Fruit fly (Drosophila melanogaster): ENCODE results near the gene Shmt.
"Not testable (repeated sequence)": the region's sequence is repeated elsewhere in the genome, so short reads cannot be mapped to it uniquely, and the experiment has no call there.

Gene Shmt

DNA sequence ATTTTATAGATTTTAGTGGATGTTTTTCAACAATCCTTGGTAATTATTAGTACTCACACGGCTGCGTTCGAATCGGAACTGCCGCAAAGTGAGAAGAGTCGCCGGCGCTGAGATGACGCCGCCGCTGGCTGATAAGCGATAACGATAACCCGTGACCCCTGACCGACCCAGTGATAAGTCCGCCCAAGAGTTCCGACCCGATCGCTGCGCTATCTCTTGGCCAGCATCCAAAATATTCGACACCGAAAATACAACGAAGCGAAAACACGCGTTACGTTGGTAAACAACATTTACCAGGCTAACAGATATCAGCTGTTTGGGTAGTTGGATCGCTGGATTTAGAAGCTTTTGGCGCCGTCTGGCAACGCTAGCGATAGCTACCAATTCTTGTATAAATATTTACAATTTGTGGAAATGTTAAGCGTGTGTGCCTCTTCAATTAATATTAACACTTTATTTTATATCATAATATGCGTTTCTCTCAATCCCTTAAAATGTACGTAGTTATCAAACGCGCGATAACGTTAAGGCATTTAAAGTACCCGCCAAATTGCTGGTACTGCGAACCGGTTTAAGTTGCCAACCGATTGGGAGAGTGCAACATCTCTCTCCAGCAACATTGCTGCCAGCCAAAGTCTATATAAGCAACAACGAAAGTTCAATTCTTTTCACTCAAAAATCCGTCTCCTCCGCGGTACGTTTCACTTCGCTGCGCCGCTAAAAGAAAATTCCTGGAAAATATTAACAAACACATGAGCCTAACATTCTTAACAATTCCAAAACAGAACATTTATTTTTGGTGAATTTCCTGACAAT lies at the start of gene Shmt, which contains the start of gene CG3726:
Gene Shmt, minus strand, starts transcription at position 304 of the 816 bp plus-strand sequence.
Gene CG3726, plus strand, starts transcription at position 604 of the 816 bp plus-strand sequence.
- TF ChIP-seq noc (tag; optimal IDR thresholded peaks at IDR 0.05), result no peak

DNA sequence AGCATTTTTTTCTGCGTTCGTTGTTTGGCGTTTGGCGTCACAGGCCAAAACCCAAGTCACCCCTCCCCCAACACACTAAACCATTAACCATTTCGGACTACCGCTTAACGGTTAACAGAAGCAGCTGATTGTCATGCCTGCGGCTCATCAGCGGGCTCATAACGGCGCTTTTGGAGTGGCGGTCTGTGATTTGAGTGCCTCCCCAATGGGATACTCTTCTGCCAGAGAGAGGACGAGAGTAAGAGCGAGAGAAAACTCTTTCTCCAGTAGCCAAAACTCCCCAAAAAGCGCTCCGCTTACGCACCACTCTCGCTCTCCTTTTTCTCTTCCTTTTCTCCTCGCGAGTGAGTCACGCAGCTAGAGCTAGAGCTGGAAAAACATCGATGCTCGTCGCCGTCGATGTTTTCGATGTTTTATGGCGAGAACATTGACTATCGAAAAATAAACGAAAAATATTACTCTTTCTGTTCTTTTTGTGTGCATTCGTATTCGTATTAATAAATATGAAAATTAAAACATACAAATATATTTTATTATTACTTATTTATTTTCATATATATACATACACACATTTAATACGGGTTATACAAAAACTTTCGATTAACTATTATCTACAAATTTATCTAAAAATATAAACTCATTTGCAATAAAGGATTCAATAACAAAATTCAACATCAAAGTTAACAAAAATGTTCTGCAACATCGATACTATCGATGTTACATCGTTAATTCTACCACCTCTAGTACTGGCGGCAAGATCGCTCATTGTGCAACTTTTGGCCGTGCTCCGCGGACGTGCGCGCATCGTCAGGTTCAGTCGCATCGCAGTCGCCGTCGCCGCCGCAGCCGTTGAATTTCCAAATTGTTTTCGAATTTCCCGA lies 49.2 kb upstream of the Shmt start, which contains the start of gene Grip:
Gene Grip, plus strand, starts transcription at position 763 of the 881 bp plus-strand sequence.
- TF ChIP-seq noc (tag; optimal IDR thresholded peaks at IDR 0.05), result no peak

DNA sequence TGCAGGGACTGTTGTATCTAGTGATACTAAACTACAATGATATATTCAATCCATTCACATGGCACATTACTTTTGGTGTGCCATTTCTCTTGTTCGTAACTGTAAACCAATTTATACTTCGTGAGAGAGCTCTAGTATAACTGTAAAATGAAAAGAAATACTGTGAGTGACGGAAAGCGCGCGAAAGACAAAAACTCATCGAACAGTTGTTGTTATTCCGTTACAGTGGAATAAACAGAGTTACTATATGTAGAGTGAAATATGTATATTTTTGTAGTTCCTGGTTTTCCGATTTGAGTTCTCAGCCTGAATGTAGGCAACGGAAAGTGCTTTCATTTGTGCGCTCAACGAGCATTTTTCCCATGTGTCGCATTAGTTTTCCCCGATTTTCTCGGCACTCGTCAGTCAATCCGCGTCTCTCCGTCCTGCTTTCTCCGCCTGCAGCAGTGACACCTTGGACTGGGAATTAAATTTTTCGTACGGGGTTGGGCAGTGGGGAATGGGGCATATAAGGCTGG lies 47.6 kb upstream of the Shmt start:
- no peak for TF ChIP-seq noc (tag; optimal IDR thresholded peaks at IDR 0.05)

- TF ChIP-seq noc (tag; optimal IDR thresholded peaks at IDR 0.05), result no peak
These were observed 40.2 kb upstream of the Shmt start for dm6 chrX:5956646-5957441.

- TF ChIP-seq noc (tag; optimal IDR thresholded peaks at IDR 0.05), result no peak
These were observed 38.6 kb upstream of the Shmt start, which contains the start of gene CG6067 for dm6 chrX:5955207-5955679. Gene CG6067 (plus strand): TSS chrX:5955629.

- no peak for TF ChIP-seq noc (tag; optimal IDR thresholded peaks at IDR 0.05)
These were observed 35.7 kb upstream of the Shmt start, which contains the start of gene CG6048 for dm6 chrX:5952265-5952664. Gene CG6048 (plus strand): TSS chrX:5952565.

- no peak for TF ChIP-seq noc (tag; optimal IDR thresholded peaks at IDR 0.05)
These were observed 33.4 kb upstream of the Shmt start, which contains the start of gene CG32755 for dm6 chrX:5949951-5950350. Gene CG32755 (plus strand): TSS chrX:5950251.

- TF ChIP-seq noc (tag; optimal IDR thresholded peaks at IDR 0.05), result peak; percentile 30
These were observed 31.4 kb upstream of the Shmt start, which contains the start of gene CG6041 for dm6 chrX:5947870-5948498. Gene CG6041 (plus strand): TSS chrX:5948160.

DNA sequence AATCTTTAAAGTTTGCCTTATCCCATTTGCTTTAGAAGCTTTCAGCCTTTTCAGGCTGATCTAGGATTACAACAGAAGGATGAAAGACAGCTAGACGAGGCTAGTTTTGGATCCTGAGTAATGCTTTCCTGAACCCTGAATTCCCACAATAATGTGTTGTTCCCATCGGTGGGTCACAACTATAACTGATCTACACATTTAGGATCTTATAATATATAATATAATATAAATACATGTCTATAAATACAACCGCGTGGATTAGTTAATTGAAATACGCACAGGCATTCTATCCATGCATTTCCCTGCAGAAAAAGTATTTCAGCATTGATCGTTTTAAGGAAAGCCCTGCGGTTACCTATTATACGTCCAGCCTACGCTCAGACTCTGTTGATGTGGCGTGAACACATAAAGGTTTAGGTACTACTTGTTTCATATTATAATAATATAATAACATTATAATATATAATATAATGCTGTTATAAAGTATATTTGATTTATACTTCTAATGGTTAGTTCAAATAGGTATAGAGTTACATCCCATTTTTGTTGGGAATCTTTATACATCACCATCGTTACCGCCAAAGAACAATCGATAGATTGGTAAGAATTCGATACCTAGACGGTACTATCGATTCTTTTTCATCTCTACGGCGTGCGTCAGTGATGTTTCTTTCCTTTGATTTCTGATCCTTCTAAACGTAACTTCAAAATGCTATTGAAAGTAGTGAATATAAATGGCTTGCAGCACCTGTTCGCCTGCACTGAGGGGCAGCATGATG lies 28.6 kb upstream of the Shmt start, which contains the start of gene CG32756:
Gene CG32756, plus strand, starts transcription at position 631 of the 779 bp plus-strand sequence.
- not testable (repeated sequence) for TF ChIP-seq noc (tag; optimal IDR thresholded peaks at IDR 0.05)

dm6 chrX:5942306-5942705 lies 25.7 kb upstream of the Shmt start, which contains the start of gene CG12728:
Gene CG12728 (plus strand): TSS chrX:5942606.
- not testable (repeated sequence) for TF ChIP-seq noc (tag; optimal IDR thresholded peaks at IDR 0.05)

- no peak for TF ChIP-seq noc (tag; optimal IDR thresholded peaks at IDR 0.05)
These were observed 25.2 kb upstream of the Shmt start for dm6 chrX:5941824-5942223.

DNA sequence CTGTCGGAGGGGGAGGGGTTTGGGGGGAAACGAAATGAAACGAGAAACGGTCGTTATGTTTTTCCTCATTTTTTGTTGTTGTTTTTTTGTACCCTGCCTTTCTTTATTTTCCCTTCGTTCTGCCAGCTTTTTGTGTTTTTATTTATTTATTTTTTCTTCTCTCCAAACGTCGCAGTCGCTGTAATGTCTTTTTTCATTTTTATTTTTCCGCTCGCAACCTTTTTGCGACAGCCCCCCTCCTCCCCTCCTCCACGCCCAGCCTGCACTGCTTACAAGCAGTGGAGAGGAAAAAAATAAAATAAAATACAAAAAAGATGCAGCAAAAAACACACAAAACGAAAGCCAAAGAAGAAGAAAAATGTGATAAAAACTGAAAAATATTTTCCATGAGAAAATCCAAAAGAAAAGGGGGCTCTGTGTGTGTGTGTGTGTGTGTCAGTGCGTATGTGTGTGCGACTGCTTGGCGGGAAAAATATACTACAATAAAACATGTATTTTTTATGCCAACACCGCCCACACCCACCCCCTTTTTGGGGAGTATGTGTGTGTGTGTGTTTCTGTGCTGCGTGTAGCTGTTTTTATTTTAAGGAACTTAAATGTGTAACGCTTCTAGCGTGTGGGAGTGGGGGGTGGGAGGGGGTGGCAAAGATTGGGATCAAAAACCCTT lies 18.6 kb upstream of the Shmt start:
- no peak for TF ChIP-seq noc (tag; optimal IDR thresholded peaks at IDR 0.05)
